Worm (Caenorhabditis elegans) whole organism, L4/young adult: Measurements from ENCODE around the gene F31B9.3.

Source experiments
- W03F9.2 ChIP-seq: fragments of 150-350 bp; optimal IDR thresholded peaks from 2 replicates; lab custom pipeline; 2014; ENCODE audit warnings: missing biosample characterization, missing genetic modification characterization
- dao-5 ChIP-seq: sonication (generic microtip); optimal IDR thresholded peaks from 2 replicates; lab custom pipeline; 2016; ENCODE audit warnings: missing genotype, missing genetic modification characterization, moderate library complexity, missing compliant biosample characterization
- him-1 ChIP-seq: sonication (generic microtip); optimal IDR thresholded peaks from 2 replicates; lab custom pipeline; 2016; ENCODE audit warnings: missing genotype, missing genetic modification reagents, missing genetic modification characterization, missing compliant biosample characterization

ce11 chrX:15887989-15888388, 35.6 kb upstream of the F31B9.3 start:
- no peak for TF ChIP-seq W03F9.2 (tag; lab: Kevin White, UChicago)
- no peak for TF ChIP-seq dao-5 (tag; lab: Kevin White, UChicago)
- no peak for TF ChIP-seq him-1 (tag; lab: Kevin White, UChicago)
